Fruit fly (Drosophila melanogaster): Measurements from ENCODE around the gene mRpS31.

dm6 chr3L:16004401-16005237 lies at the start of gene mRpS31, which contains the start of gene hzg:
- TF ChIP-seq CG8478 (optimal IDR thresholded peaks at IDR 0.05) = no peak
- no peak for TF ChIP-seq CTCF (optimal IDR thresholded peaks at IDR 0.05)
